Fruit fly (Drosophila melanogaster): ENCODE data around the gene dia.

DNA sequence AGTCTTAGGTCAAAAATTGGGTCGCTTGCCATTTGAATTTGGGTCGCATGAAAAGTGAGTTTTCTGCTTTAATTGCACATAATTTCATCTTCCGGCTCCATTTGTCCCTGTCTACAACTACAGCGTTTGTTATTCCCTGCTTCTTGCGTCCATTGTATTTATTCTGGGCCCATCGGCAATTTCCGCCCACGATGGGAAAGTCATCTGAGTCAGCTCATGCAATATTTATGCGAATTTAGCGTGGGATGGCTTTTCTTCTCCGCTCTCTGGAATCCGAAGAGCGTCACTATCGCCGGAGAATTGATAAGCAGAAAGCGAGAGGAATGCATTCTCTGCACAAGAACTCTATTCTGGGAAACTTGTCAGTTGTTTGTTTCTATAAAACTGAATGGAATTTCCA lies 34.6 kb downstream of the dia start:
- TF ChIP-seq ttk (optimal IDR thresholded peaks at IDR 0.05): no peak
- TF ChIP-seq Sin3A (optimal IDR thresholded peaks at IDR 0.05): no peak
- no peak for TF ChIP-seq psq (optimal IDR thresholded peaks at IDR 0.05)
- no peak for TF ChIP-seq h (optimal IDR thresholded peaks at IDR 0.05)
- no peak for TF ChIP-seq Myc (optimal IDR thresholded peaks at IDR 0.05)

All from Kc167 (cell line).